Worm (Caenorhabditis elegans): Measurements from ENCODE around the gene lin-14.
"Not testable (repeated sequence)": the region's sequence is repeated elsewhere in the genome, so short reads cannot be mapped to it uniquely, and the experiment has no call there.

The lin-14 gene

DNA sequence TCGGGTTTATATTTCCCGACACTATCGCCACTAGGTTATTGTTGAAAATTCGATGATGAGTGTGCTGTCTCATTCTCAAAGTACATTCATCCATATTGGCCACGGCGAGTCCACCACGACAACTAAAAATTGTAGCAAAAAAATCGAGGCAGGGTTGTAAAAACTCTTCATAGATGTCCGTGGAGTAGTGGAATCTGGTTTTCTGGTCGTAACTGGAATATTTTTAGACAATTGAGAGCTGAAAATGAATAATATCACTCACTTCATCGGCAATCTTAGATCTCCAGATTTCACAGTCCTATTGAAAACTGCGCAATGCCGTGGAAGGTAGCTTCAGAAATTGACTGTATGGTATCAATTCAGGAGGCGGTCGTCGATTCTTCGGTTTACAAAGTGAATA, 29.9 kb upstream of the lin-14 start:
- TF ChIP-seq C08G9.2 (tag; optimal IDR thresholded peaks at IDR 0.05), result no peak
- no peak for TF ChIP-seq elt-2 (tag; optimal IDR thresholded peaks at IDR 0.05)
- no peak for TF ChIP-seq nhr-232 (tag; optimal IDR thresholded peaks at IDR 0.05)
- no peak for TF ChIP-seq C38D4.7 (GFP tag; optimal IDR thresholded peaks at IDR 0.05)
- TF ChIP-seq tbx-2 (tag; optimal IDR thresholded peaks at IDR 0.05), result no peak

DNA sequence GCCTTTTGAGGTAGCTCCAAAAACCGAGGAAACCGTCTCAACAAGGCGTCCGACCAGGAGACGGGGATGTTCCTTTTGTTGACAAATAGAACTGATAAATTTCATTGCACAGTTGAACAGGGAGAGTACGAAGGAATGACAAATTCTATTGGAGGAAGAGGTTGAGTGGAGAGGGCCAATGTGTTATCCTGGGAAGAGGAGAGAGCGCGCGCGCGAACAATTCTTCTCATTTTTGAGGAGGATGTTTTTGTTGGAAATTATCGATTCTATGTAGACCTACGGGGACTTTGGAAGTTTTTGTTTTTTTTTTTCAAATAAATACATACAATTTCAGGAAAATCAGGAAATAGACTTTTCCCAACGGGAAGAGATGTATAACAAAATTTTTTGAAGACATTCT, 27.6 kb upstream of the lin-14 start:
- TF ChIP-seq ceh-30 (tag; optimal IDR thresholded peaks at IDR 0.05) (no peak), ceh-9 (tag; optimal IDR thresholded peaks at IDR 0.05) (no peak), ceh-24 (tag; optimal IDR thresholded peaks at IDR 0.05) (no peak), C38D4.7 (GFP tag; optimal IDR thresholded peaks at IDR 0.05) (no peak), ceh-19 (GFP tag; optimal IDR thresholded peaks at IDR 0.05) (no peak), ztf-16 (tag; optimal IDR thresholded peaks at IDR 0.05) (no peak), lin-11 (tag; optimal IDR thresholded peaks at IDR 0.05) (no peak), mec-3 (tag; optimal IDR thresholded peaks at IDR 0.05; ENCODE audit: borderline replicate concordance) (no peak), F13H6.1 (tag; optimal IDR thresholded peaks at IDR 0.05) (no peak), T23F11.4 (GFP tag; optimal IDR thresholded peaks at IDR 0.05) (no peak)

DNA sequence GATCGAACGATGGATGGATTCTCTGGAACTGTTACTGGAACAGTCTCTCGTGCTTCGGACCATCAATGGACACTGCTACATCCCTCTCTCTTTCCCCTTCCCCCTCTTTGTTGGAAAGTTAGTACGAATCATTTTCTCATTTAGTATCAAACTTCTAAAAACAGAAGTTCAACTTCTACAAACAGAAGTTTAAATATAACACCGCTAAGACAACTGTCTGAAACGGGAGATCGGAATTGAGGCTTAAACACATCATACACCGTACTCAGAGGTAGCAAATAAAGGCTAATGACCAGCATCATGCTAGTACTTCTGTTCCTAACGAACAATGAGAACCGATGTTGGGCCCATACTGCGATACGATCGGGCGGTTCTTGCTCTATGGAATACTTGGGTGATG, 25.6 kb upstream of the lin-14 start, which contains the start of gene F46C3.7:
Gene F46C3.7, plus strand, starts transcription at position 301 of the 400 bp plus-strand sequence.
- not testable (repeated sequence) for TF ChIP-seq syd-9, pha-2, nfya-1 (tag; optimal IDR thresholded peaks at IDR 0.05)

DNA sequence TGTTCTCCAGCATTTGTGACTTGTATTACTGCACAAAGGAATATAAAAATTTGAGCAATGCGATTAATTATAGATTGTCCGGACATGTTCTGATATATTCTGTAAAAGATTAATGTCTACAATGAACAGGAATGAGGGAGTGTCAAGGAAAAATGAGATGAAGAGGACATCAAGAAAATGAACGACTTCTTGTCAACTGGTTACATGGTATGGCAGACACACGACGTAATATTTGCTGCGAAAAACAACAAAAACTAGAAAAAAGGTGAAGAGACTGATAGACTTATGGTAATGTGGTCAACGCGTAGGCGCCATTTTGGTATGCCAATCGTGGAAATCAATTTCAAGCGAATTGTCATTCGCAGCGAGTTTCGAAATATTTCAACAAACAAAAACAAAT, 18.8 kb upstream of the lin-14 start, which contains the start of gene igeg-2:
Gene igeg-2, minus strand, starts transcription at position 101 of the 400 bp plus-strand sequence.
- no peak for TF ChIP-seq elt-2 (tag; optimal IDR thresholded peaks at IDR 0.05)
- no peak for TF ChIP-seq pha-4 (tag; optimal IDR thresholded peaks at IDR 0.05)
- no peak for TF ChIP-seq pqm-1 (tag; optimal IDR thresholded peaks at IDR 0.05)
- TF ChIP-seq ceh-34 (tag; optimal IDR thresholded peaks at IDR 0.05), result no peak
- no peak for TF ChIP-seq T23F11.4 (GFP tag; optimal IDR thresholded peaks at IDR 0.05)
- TF ChIP-seq ama-1 (optimal IDR thresholded peaks at IDR 0.05), result no peak
- TF ChIP-seq syd-9 (tag; optimal IDR thresholded peaks at IDR 0.05), result no peak
- TF ChIP-seq pros-1 (tag; optimal IDR thresholded peaks at IDR 0.05), result no peak
- TF ChIP-seq sox-4 (tag; optimal IDR thresholded peaks at IDR 0.05), result no peak
- no peak for TF ChIP-seq K09A11.1 (tag; optimal IDR thresholded peaks at IDR 0.05; ENCODE audit: insufficient read depth)
- no peak for TF ChIP-seq unc-86 (tag; optimal IDR thresholded peaks at IDR 0.05)
- TF ChIP-seq ceh-48 (tag; optimal IDR thresholded peaks at IDR 0.05), result no peak
- no peak for TF ChIP-seq ref-2 (tag; optimal IDR thresholded peaks at IDR 0.05)
- TF ChIP-seq ceh-24 (tag; optimal IDR thresholded peaks at IDR 0.05), result no peak
- no peak for TF ChIP-seq nhr-232 (tag; optimal IDR thresholded peaks at IDR 0.05)
- TF ChIP-seq fkh-6 (tag; optimal IDR thresholded peaks at IDR 0.05), result no peak
- no peak for TF ChIP-seq hlh-8 (tag; optimal IDR thresholded peaks at IDR 0.05)
- no peak for TF ChIP-seq ceh-9 (tag; optimal IDR thresholded peaks at IDR 0.05)

DNA sequence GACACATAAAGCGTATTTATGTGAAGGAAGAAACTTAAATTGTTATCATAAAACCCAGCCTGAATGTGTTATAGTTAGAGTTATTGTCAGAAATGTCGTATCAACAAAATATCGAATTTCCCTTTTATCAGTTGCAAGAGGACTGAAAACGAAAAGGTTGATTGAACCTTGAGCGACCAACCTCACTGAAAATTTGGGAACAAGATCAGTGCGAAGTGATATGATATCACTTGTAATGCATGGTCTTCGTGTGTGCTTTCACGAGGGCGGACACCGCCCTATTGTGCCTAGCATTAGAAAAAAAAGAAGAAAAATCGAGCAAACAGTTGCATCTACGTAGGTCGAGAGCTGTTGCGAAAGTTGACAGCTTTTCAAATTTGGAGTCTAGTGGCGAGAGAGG, 17.7 kb upstream of the lin-14 start:
- TF ChIP-seq sox-4 (tag; optimal IDR thresholded peaks at IDR 0.05) (no peak), elt-2 (tag; optimal IDR thresholded peaks at IDR 0.05) (peak; percentile 21)

DNA sequence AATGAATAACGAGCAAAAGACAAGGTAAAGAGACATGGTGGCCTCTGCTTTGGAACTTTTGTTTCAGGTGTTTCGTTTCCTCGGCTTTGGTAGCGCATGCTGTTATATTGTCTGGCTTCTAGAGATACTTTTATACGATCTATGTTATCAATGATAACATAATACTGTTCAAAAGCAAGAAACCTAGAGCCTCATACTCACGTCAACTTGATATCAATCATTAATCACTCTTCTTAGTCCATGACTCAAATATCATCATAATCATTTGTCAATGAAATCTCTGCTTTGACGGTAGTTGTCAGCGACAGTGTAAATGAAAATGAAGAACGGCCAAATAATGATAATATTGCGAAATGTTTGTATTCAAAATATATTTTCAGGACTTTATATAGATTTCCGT, 15.1 kb upstream of the lin-14 start:
- no peak for TF ChIP-seq eyg-1 (tag; optimal IDR thresholded peaks at IDR 0.05)
- no peak for TF ChIP-seq C08G9.2 (tag; optimal IDR thresholded peaks at IDR 0.05)
- no peak for TF ChIP-seq tbx-2 (tag; optimal IDR thresholded peaks at IDR 0.05)
- TF ChIP-seq pqm-1 (tag; optimal IDR thresholded peaks at IDR 0.05), result no peak
- TF ChIP-seq ttx-3 (tag; optimal IDR thresholded peaks at IDR 0.05), result no peak
- TF ChIP-seq tbx-7 (tag; optimal IDR thresholded peaks at IDR 0.05), result no peak
- TF ChIP-seq hlh-15 (tag; optimal IDR thresholded peaks at IDR 0.05), result no peak
- no peak for TF ChIP-seq unc-86 (tag; optimal IDR thresholded peaks at IDR 0.05)
- TF ChIP-seq unc-42 (tag; optimal IDR thresholded peaks at IDR 0.05), result no peak
- TF ChIP-seq ceh-48 (tag; optimal IDR thresholded peaks at IDR 0.05), result no peak
- no peak for TF ChIP-seq lin-11 (tag; optimal IDR thresholded peaks at IDR 0.05)
- no peak for TF ChIP-seq hlh-30 (tag; optimal IDR thresholded peaks at IDR 0.05; ENCODE audit: insufficient read depth)
- TF ChIP-seq rnt-1 (tag; optimal IDR thresholded peaks at IDR 0.05), result no peak
- no peak for TF ChIP-seq nhr-232 (tag; optimal IDR thresholded peaks at IDR 0.05)
